Fruit fly (Drosophila melanogaster): ENCODE results near the gene Glyat.

Gene Glyat

DNA sequence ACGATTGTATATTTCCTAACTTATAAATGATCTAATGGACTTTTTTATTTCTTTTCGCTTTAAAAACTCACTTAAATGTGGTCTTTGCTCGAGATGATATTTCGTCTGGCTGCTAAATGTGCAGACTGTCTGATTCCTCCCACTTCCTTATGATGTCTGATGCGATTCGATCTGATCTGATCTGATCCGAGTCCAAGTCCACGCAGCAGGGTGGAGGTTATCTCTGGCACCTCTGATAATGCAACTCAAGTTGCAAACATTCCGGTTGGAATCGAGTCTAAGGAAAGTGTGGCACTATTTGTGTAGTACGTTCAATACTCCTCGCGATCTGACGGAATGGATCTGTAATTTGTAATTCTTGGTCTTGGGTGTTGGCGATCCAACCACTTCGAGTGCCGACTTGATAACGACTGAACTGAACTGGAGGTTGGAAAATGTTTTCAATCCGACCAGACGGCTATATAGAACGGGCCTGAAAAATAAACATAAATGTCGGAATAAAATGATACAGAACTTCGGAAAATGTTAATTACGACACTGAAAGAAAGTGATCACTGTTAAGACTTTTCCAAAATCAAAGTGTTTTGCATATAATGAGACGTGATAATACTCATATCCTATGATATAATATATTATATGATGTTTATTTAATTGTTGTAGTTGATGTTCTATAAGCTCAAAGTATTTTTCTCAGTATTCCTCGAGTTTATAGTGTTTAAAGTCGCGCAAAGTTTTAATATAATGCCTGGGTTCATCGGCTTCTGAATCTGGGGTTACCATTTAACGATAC is 13.0 kb downstream of the Glyat start:
- TF ChIP-seq Clk (GFP tag; optimal IDR thresholded peaks at IDR 0.05): no peak
- TF ChIP-seq CG12768 (GFP tag; optimal IDR thresholded peaks at IDR 0.05): no peak

DNA sequence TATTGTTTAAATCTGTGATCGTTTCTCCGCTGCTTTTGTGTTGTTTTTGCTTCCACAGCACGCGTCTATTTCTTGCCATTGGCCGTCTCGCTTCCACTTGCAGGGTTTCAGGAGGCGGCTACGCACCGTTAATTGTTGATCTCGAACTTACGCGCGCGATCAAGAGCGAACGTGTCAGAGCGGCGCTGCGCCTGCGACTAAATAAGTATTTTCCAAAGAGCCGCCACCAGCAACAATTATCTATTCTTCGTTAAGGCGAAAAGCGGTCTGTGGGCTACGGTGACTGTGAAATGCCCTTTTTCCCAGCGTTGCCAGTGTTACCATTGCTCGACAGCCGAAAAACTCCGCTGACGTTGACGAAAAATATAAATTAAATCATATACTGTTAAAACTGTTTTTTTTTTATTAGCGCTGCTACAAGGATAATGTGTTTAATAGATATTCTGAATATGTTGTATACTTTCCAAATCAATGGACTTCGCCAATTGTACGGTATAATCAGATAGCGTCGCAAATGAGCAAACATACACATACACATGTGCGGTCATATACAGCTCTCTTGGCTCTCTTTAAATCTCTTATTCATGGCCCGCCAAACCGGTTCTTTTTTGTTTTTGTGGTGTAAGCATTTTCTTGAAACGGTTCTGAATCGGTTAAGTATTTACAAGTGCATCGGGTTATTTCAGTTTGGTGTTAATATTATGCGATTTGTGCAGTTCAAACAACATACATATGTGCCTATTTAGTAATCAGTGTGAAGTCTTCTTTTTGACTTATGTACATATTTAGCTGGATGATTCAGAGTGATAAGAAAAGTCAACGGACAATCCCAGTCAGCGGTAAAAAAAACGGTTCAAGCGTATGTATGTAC is 16.2 kb downstream of the Glyat start, which contains the start of gene pes:
TSS of gene pes (minus strand) at position 201 of the 871 bp plus-strand sequence.
- TF ChIP-seq bab1 (GFP tag; optimal IDR thresholded peaks at IDR 0.05) (peak; percentile 94), Hr96 (GFP tag; optimal IDR thresholded peaks at IDR 0.05) (peak; percentile 92), toe (GFP tag; optimal IDR thresholded peaks at IDR 0.05) (peak; percentile 93), Crg-1 (GFP tag; optimal IDR thresholded peaks at IDR 0.05) (no peak), kay (GFP tag; ENCODE audit: borderline replicate concordance) (no peak), CG12768 (GFP tag; optimal IDR thresholded peaks at IDR 0.05) (peak; percentile 94), CG7101 (tag; optimal IDR thresholded peaks at IDR 0.05) (no peak), CG5204 (GFP tag; optimal IDR thresholded peaks at IDR 0.05) (no peak), cnc (optimal IDR thresholded peaks at IDR 0.05) (no peak), Clk (GFP tag; optimal IDR thresholded peaks at IDR 0.05) (peak; percentile 88), CG33017 (tag; optimal IDR thresholded peaks at IDR 0.05) (no peak), CG1620 (GFP tag; optimal IDR thresholded peaks at IDR 0.05) (peak; percentile 69), cic (GFP tag; optimal IDR thresholded peaks at IDR 0.05) (peak; percentile 86), Mnt (GFP tag; optimal IDR thresholded peaks at IDR 0.05) (peak; percentile 83), CG14711 (tag; optimal IDR thresholded peaks at IDR 0.05) (peak; percentile 85), CG7045 (GFP tag; optimal IDR thresholded peaks at IDR 0.05) (peak; percentile 91), pad (GFP tag; optimal IDR thresholded peaks at IDR 0.05) (peak; percentile 86), ovo (GFP tag; optimal IDR thresholded peaks at IDR 0.05) (peak; percentile 77), CG11617 (GFP tag; optimal IDR thresholded peaks at IDR 0.05) (peak; percentile 94)

DNA sequence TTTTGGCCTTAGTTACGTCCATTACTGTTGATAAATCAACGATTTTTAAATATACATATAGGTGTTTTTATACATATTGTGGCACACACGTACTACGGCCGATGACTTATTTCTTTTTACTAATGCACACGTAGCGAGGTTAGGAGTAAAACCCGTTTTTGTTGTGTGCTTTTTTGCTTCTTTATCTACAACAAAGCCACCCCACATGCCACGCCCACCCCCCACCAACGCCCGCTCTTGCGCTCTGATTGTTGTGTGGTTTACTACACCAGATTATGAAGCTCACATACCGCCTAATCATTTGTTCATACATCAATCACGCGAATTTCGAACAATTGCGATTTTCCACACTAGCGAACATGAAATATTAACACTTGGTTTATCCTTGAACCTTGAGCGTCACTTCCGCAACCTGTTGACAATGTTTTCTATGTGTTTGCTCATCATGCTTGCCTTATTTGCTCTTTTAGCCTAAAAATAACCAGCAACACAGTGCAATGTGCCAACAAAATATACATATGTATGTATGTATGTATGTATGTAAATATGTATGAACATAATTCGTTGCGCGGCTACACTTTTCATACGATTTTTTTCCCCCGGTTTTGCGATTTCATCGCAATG is 17.3 kb downstream of the Glyat start:
- peak; percentile 26 for TF ChIP-seq kay (GFP tag; ENCODE audit: borderline replicate concordance)
- no peak for TF ChIP-seq CG33017 (tag; optimal IDR thresholded peaks at IDR 0.05)
- peak; percentile 90 for TF ChIP-seq cic (GFP tag; optimal IDR thresholded peaks at IDR 0.05)

DNA sequence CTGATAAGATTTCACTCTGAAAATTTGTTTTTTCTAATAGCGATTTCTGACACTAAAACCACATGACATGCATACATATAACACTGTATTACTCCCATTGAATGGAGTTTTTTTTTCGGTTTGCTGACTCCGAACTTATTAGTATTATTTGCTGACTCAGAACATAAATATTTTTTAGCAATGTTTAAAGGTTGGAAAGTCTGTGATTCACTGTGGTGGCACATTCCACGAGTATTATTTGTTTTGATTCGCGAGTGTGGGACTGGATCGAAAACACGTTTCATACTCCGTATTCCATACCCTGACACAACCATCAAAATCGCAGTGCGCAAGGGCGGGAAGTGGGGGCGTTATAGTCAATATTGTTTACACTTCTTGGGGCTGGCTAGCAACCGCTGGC is 17.8 kb downstream of the Glyat start:
- TF ChIP-seq kay (GFP tag; ENCODE audit: borderline replicate concordance) (peak; percentile 90), bab1 (GFP tag; optimal IDR thresholded peaks at IDR 0.05) (no peak), tj (GFP tag; optimal IDR thresholded peaks at IDR 0.05) (peak; percentile 96)

DNA sequence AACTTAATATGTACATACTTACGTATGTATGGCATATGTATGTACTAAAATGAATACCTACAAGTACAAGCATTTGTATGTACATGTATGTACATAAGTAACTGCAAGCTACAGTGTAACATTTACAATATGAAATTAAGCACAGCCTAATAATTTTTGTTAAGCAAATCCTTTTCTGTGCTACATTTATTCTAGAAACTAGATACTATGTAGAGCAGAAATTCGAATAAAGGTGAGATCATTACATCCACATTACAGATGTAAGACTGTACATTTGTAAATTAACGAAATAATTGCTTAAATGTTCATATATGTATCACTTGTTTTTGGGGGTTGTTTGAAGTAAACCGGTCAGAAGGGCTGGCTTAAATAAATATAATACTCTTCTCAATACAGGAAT is 18.5 kb downstream of the Glyat start:
- TF ChIP-seq CG33017 (tag; optimal IDR thresholded peaks at IDR 0.05) (peak; percentile 71), bab1 (GFP tag; optimal IDR thresholded peaks at IDR 0.05) (peak; percentile 33), CG7101 (tag; optimal IDR thresholded peaks at IDR 0.05) (peak; percentile 74), CG14711 (tag; optimal IDR thresholded peaks at IDR 0.05) (peak; percentile 51), CG7045 (GFP tag; optimal IDR thresholded peaks at IDR 0.05) (no peak), toe (GFP tag; optimal IDR thresholded peaks at IDR 0.05) (no peak), CG5204 (GFP tag; optimal IDR thresholded peaks at IDR 0.05) (no peak)

DNA sequence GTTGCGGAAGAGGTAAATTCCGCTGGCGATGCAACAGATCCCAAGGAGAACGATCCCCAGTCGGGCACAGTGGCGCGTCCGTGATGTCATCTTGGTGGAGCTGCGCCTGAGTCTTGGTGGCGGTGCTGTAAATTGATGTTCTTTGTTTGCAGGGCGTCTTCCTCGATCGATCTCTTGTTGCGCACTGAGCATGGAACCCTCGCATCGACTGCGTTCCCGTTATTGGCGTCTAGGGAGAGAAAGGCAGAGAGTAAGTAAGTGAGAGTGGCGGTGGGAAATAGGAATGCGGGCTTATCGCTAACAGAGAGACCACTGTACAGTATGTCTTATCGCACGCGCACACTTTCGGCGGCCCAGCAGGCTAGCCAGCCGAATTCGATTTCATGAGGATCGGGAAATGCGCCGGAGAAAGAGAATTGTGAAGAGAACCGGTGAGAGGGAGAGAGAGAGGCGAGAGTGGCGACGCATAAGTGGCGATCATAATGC is 19.0 kb downstream of the Glyat start:
- TF ChIP-seq pad (GFP tag; optimal IDR thresholded peaks at IDR 0.05) (no peak), Mnt (GFP tag; optimal IDR thresholded peaks at IDR 0.05) (peak; percentile 61), ovo (GFP tag; optimal IDR thresholded peaks at IDR 0.05) (peak; percentile 80), Crg-1 (GFP tag; optimal IDR thresholded peaks at IDR 0.05) (no peak), cic (GFP tag; optimal IDR thresholded peaks at IDR 0.05) (peak; percentile 27)

DNA sequence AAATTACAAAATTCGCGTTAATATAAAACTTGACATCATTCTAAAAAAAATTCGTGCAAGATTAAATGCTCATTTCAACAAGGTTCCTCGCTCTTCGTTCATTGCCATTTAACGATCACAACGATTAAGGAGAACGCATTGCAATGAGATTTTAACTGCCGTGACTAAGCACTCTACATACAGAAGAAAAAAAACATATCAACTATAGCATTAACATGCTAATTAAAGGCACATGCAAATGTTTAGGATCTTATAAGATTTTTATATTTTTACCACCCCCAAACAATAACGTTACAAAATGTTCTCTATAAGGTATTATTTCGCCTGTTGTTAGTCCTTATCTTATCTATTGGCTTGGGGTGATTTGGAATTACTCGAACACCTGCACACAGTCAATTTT is 19.7 kb downstream of the Glyat start:
- TF ChIP-seq cnc (optimal IDR thresholded peaks at IDR 0.05): peak in 1 of 2 experiments; percentile 62
- TF ChIP-seq CG1620 (GFP tag; optimal IDR thresholded peaks at IDR 0.05): no peak
- TF ChIP-seq cic (GFP tag; optimal IDR thresholded peaks at IDR 0.05): no peak
